Worm (Caenorhabditis elegans): Measurements from ENCODE around the gene C36E8.4.
A peak's percentile ranks its signal among the peaks of the same experiment; 100 is the strongest.

Gene C36E8.4

DNA sequence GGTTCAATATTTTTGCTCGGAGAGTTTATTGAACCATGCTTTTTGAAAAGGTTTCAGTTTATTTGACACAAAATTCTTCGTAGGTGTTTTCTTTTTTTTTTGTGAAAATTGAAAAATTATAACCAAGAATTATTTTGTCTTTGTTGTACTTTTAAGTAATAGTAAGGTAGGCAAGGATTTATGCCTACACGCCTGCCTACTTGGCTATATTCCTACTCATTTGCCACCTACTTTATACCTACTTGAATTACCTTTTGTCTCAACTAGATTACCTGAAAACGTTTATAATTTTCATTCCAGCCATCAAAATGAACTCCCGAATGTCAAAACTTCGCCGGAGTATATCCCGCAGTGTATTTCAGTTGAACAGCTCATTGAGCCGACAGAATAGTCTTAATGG is at the start of gene C36E8.4:
TSS of gene C36E8.4 (plus strand) at position 301 of the 400 bp plus-strand sequence.
- TF ChIP-seq egl-43 (GFP tag; IDR thresholded peaks at IDR 0.05) (no peak), lin-13 (GFP tag; optimal IDR thresholded peaks at IDR 0.05) (no peak), unc-130 (GFP tag; optimal IDR thresholded peaks at IDR 0.05) (no peak), F37D6.2 (tag; optimal IDR thresholded peaks at IDR 0.05) (no peak), mep-1 (tag; optimal IDR thresholded peaks at IDR 0.05) (no peak), ztf-11 (tag; optimal IDR thresholded peaks at IDR 0.05) (no peak), dve-1 (tag; optimal IDR thresholded peaks at IDR 0.05; ENCODE audit: insufficient read depth) (no peak), daf-19 (GFP tag; conservative IDR thresholded peaks at IDR 0.05) (no peak), skn-1 (tag; optimal IDR thresholded peaks at IDR 0.05) (no peak), T26A8.4 (GFP tag; IDR thresholded peaks at IDR 0.05) (no peak), nhr-11 (tag; optimal IDR thresholded peaks at IDR 0.05) (no peak), T20F7.1 (GFP tag; optimal IDR thresholded peaks at IDR 0.05) (no peak)

ce11 chrIII:3964237-3964636 is 47.9 kb upstream of the C36E8.4 start, which contains the start of gene R10E9.2:
Gene R10E9.2 (minus strand): TSS chrIII:3964337.
- TF ChIP-seq ZK546.5 (tag; optimal IDR thresholded peaks at IDR 0.05) = no peak
- TF ChIP-seq R02D3.7 (tag; optimal IDR thresholded peaks at IDR 0.05) = no peak
- no peak for TF ChIP-seq mdl-1 (tag; optimal IDR thresholded peaks at IDR 0.05)
- no peak for TF ChIP-seq hif-1 (tag; optimal IDR thresholded peaks at IDR 0.05)
- no peak for TF ChIP-seq jun-1 (tag; optimal IDR thresholded peaks at IDR 0.05)
- TF ChIP-seq aly-2 (tag; optimal IDR thresholded peaks at IDR 0.05) = no peak
- no peak for TF ChIP-seq nhr-102 (tag; optimal IDR thresholded peaks at IDR 0.05)
- no peak for TF ChIP-seq F37D6.2 (tag; optimal IDR thresholded peaks at IDR 0.05)
- TF ChIP-seq ceh-44 (GFP tag; IDR thresholded peaks at IDR 0.05) = no peak
- TF ChIP-seq unc-39 (tag; optimal IDR thresholded peaks at IDR 0.05) = no peak
- no peak for TF ChIP-seq nhr-41 (GFP tag; IDR thresholded peaks at IDR 0.05)
- TF ChIP-seq lin-1 (GFP tag; IDR thresholded peaks at IDR 0.05) = no peak

DNA sequence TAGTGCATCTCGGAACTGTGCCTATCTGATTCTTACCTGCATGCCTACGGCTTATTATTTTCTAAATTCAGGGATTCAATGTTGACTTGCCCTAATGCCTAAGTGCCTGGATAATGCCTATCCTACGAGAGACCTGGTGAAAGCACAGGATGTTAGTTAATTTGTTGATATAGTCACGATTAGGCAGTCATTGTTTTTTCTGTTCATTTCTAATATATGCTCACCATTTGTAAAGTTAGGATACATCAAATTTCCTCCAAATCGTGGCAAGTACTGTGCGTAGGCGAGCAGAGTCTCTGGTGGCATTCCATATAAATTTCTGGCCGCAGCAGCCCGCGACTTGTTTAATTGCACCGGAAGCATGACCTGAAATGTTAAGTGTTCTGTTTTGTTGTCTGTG is 46.0 kb upstream of the C36E8.4 start:
- TF ChIP-seq snpc-4 (tag; optimal IDR thresholded peaks at IDR 0.05) (no peak), ceh-44 (GFP tag; IDR thresholded peaks at IDR 0.05) (no peak), lir-3 (tag; optimal IDR thresholded peaks at IDR 0.05) (no peak), lin-39 (tag; optimal IDR thresholded peaks at IDR 0.05) (no peak), hlh-30 (tag; optimal IDR thresholded peaks at IDR 0.05; ENCODE audit: insufficient read depth) (no peak), unc-62 (GFP tag; optimal IDR thresholded peaks at IDR 0.05 in 1 of 2) (peak in 1 of 2 experiments; percentile 93), unc-62 (tag; optimal IDR thresholded peaks at IDR 0.05) (no peak), F44E2.7 (GFP tag; IDR thresholded peaks at IDR 0.05) (no peak)

DNA sequence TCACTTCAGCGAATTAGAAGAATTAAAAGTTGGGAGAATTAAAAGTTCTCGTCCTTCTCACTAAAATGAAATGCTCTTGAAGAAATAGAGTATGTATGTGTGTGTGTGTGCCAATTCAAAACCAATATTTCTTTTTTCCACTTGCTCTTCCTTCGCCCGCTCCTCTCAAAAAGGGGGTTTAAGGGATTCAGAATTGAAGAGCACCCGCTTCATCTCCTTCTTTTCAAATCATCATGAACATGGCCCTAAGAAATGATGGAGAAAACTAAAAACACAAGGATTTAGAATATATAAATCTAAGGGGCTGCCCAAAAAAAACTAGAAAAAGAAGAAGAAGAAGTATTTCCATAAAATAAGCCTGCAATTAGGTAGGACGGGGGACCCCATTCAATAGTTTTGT is 43.0 kb upstream of the C36E8.4 start:
- TF ChIP-seq nhr-6 (tag; optimal IDR thresholded peaks at IDR 0.05) (no peak), daf-19 (GFP tag; conservative IDR thresholded peaks at IDR 0.05) (no peak), ztf-7 (tag; optimal IDR thresholded peaks at IDR 0.05) (no peak), unc-62 (GFP tag; optimal IDR thresholded peaks at IDR 0.05 in 1 of 2) (peak in 1 of 2 experiments; percentile 91), unc-62 (tag; optimal IDR thresholded peaks at IDR 0.05) (no peak), ceh-82 (tag; optimal IDR thresholded peaks at IDR 0.05) (no peak), mep-1 (tag; optimal IDR thresholded peaks at IDR 0.05) (no peak), Y5F2A.4 (GFP tag; optimal IDR thresholded peaks at IDR 0.05) (no peak)

ce11 chrIII:3970395-3970794 is 41.7 kb upstream of the C36E8.4 start:
- TF ChIP-seq ces-1 (GFP tag; optimal IDR thresholded peaks at IDR 0.05) (peak; percentile 79), egl-27 (tag; optimal IDR thresholded peaks at IDR 0.05) (no peak)

All from whole organism, L4 larva.